Fruit fly (Drosophila melanogaster): ENCODE measurements around the gene Muc91C.
A peak's percentile ranks its signal among the peaks of the same experiment; 100 is the strongest.

DNA sequence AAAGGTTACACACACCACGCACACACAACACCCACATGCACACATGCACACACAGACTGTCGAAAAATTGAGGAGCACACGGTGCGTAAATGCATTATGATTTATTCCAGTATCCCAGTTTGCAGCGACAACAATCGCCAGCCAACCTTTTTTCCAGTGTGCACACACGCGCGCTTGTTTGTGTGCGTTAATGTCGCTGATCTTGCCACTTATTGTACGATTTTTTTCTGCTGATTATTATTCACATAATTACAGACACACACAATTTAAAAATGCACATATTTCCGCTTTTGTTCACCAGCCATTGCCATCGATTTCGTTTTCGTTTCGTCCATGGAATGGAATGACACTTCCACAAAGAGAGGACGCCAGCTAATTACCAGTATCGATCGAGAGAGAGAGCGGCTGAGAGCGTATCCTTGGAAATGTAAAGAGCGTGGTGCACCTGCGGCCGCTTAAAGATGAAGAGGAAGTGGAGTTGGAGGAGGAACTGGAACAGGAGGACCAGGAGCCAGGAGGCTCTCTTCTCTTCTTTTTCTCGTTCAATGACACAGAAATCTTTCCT is 34.1 kb downstream of the Muc91C start:
- TF ChIP-seq psq (optimal IDR thresholded peaks at IDR 0.05) (no peak), EcR (GFP tag; optimal IDR thresholded peaks at IDR 0.05) (no peak), usp (GFP tag; optimal IDR thresholded peaks at IDR 0.05) (no peak), Dll (optimal IDR thresholded peaks at IDR 0.05) (peak; percentile 61), CG8478 (optimal IDR thresholded peaks at IDR 0.05) (no peak)

All from whole organism.